Worm (Caenorhabditis elegans) whole organism, early embryonic: ENCODE results near the gene rpb-11.
A peak's percentile ranks its signal among the peaks of the same experiment; 100 is the strongest.

Source experiments
- B0310.2 ChIP-seq: sonication (generic microtip); optimal IDR thresholded peaks from 2 replicates; lab custom pipeline; 2016; ENCODE audit warnings: mild to moderate bottlenecking, missing genetic modification characterization, missing compliant biosample characterization
- F13C5.2 ChIP-seq: sonication (generic microtip); optimal IDR thresholded peaks from 2 replicates; lab custom pipeline; 2017; ENCODE audit warnings: mild to moderate bottlenecking, missing genetic modification characterization, inconsistent platforms, missing compliant biosample characterization
- aly-1 ChIP-seq: sonication (generic microtip); optimal IDR thresholded peaks from 2 replicates; lab custom pipeline; 2016; ENCODE audit warnings: missing genetic modification characterization, missing compliant biosample characterization
- ama-1 ChIP-seq: fragments of 150-350 bp; optimal IDR thresholded peaks from 2 replicates; lab custom pipeline; 2014
- ceh-13 ChIP-seq: fragments of 200-800 bp; sonication (Bioruptor generic); optimal IDR thresholded peaks from 2 replicates; lab custom pipeline; 2018; ENCODE audit warnings: mild to moderate bottlenecking, missing genetic modification characterization, missing compliant biosample characterization
- ceh-36 ChIP-seq: sonication (generic microtip); optimal IDR thresholded peaks from 2 replicates; lab custom pipeline; 2016; ENCODE audit warnings: missing genetic modification characterization, inconsistent platforms, missing compliant biosample characterization
- ets-7 ChIP-seq: sonication (generic microtip); optimal IDR thresholded peaks from 2 replicates; lab custom pipeline; 2016; ENCODE audit warnings: missing genotype, missing genetic modification characterization, missing compliant biosample characterization
- flt-1 ChIP-seq: fragments of 200-800 bp; sonication (Bioruptor generic); IDR thresholded peaks from 2 replicates; pipeline ENCODE4 v1.3.6; 2022; ENCODE audit warnings: missing genetic modification characterization, missing compliant biosample characterization
- hmbx-1 ChIP-seq: sonication (generic microtip); optimal IDR thresholded peaks from 2 replicates; lab custom pipeline; 2016; ENCODE audit warnings: mild to moderate bottlenecking, missing genetic modification characterization, missing compliant biosample characterization
- hmg-4 ChIP-seq: fragments of 200-800 bp; sonication (Bioruptor generic); optimal IDR thresholded peaks from 2 replicates; lab custom pipeline; 2018; ENCODE audit warnings: mild to moderate bottlenecking, missing genetic modification characterization, missing compliant biosample characterization
- hnd-1 ChIP-seq: sonication (generic microtip); optimal IDR thresholded peaks from 2 replicates; lab custom pipeline; 2016; ENCODE audit warnings: missing genetic modification characterization, missing compliant biosample characterization
- pes-1 ChIP-seq: fragments of 200-800 bp; sonication (Bioruptor generic); IDR thresholded peaks from 2 replicates; pipeline ENCODE4 v1.3.6; 2022; ENCODE audit warnings: missing genetic modification reagents, missing genetic modification characterization, missing compliant biosample characterization
- scrt-1 ChIP-seq: fragments of 200-800 bp; sonication (Bioruptor generic); IDR thresholded peaks from 2 replicates; pipeline ENCODE4 v1.3.6; 2022; ENCODE audit warnings: missing genetic modification characterization, missing compliant biosample characterization
- sea-1 ChIP-seq: fragments of 200-800 bp; sonication (Bioruptor generic); conservative IDR thresholded peaks from 2 replicates; pipeline ENCODE4 v1.3.6; 2022; ENCODE audit warnings: missing genetic modification characterization, missing compliant biosample characterization
- tbx-11 ChIP-seq: fragments of 200-800 bp; sonication (Bioruptor generic); IDR thresholded peaks from 2 replicates; pipeline ENCODE4 v1.3.6; 2022; ENCODE audit warnings: missing genetic modification characterization, missing compliant biosample characterization
- tbx-37 ChIP-seq: fragments of 200-800 bp; sonication (Bioruptor generic); conservative IDR thresholded peaks from 2 replicates; pipeline ENCODE4 v1.3.6; 2022; ENCODE audit warnings: missing genetic modification reagents, missing genetic modification characterization, missing compliant biosample characterization
- tra-4 ChIP-seq: sonication (generic microtip); optimal IDR thresholded peaks from 2 replicates; lab custom pipeline; 2017; ENCODE audit warnings: missing genetic modification characterization, missing compliant biosample characterization

rpb-11 gene

ce11 chrII:14052204-14052603 is 7.7 kb upstream of the rpb-11 start, which contains the start of gene daf-5:
TSS of gene daf-5 (minus strand) at chrII:14052304.
- TF ChIP-seq pes-1 (no peak), scrt-1 (GFP tag; lab: Robert Waterston, UW) (no peak), tbx-11 (GFP tag; lab: Robert Waterston, UW) (no peak), flt-1 (GFP tag; lab: Robert Waterston, UW) (no peak)

DNA sequence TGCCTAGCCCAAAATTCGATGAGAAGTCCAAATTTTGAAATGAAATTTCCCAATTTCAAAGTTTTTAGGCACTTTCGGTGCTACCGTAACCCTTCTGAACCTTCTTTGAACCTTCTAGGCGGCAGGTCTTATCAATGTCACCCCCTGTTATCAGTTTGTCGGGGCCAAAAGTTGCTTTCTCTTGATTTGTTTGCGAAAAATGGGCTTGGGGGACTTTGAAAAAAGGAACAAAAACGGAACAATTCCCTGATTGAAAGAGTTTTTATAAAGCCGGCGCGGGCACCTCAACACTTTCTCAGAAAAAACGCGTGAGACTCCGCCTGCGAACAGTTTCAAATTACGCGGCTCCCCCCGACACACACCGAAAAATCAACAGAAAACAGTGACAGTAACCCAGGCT is 6.7 kb upstream of the rpb-11 start:
- TF ChIP-seq tbx-37 (no peak), scrt-1 (GFP tag; lab: Robert Waterston, UW) (no peak), hmbx-1 (tag; lab: Kevin White, UChicago) (no peak), sea-1 (GFP tag; lab: Robert Waterston, UW) (no peak), tbx-11 (GFP tag; lab: Robert Waterston, UW) (no peak), hmg-4 (GFP tag; lab: Kevin White, UChicago) (no peak)

ce11 chrII:14055717-14056116 is 4.2 kb upstream of the rpb-11 start:
- no peak for TF ChIP-seq ceh-36
- no peak for TF ChIP-seq tbx-11 (GFP tag; lab: Robert Waterston, UW)
- TF ChIP-seq flt-1 (GFP tag; lab: Robert Waterston, UW), result no peak
- TF ChIP-seq hmbx-1 (tag; lab: Kevin White, UChicago), result no peak
- no peak for TF ChIP-seq tra-4 (tag; lab: Kevin White, UChicago)
- TF ChIP-seq sea-1 (GFP tag; lab: Robert Waterston, UW), result no peak
- no peak for TF ChIP-seq F13C5.2 (tag; lab: Kevin White, UChicago)
- no peak for TF ChIP-seq aly-1 (tag; lab: Kevin White, UChicago)
- no peak for TF ChIP-seq B0310.2 (tag; lab: Kevin White, UChicago)

ce11 chrII:14060439-14060838 is 554 bp downstream of the rpb-11 start, which contains the start of gene W01G7.4:
TSS of gene W01G7.4 (plus strand) at chrII:14060739.
- TF ChIP-seq tbx-37 (no peak), sea-1 (GFP tag; lab: Robert Waterston, UW) (no peak), ceh-13 (GFP tag; lab: Kevin White, UChicago) (no peak), tra-4 (tag; lab: Kevin White, UChicago) (no peak), ets-7 (tag; lab: Kevin White, UChicago) (no peak), hmg-4 (GFP tag; lab: Kevin White, UChicago) (no peak), pes-1 (no peak), tbx-11 (GFP tag; lab: Robert Waterston, UW) (no peak), hmbx-1 (tag; lab: Kevin White, UChicago) (no peak), hnd-1 (tag; lab: Kevin White, UChicago) (no peak), ceh-36 (no peak)

ce11 chrII:14060885-14061284 is 1.0 kb downstream of the rpb-11 start:
- TF ChIP-seq scrt-1 (GFP tag; lab: Robert Waterston, UW) (no peak), pes-1 (0 out of 2 replicates have a peak, but pooled peaks have one; percentile 6)

ce11 chrII:14063044-14063500 is 3.2 kb downstream of the rpb-11 start, which contains the start of gene lem-2:
TSS of gene lem-2 (plus strand) at chrII:14063450.
- TF ChIP-seq B0310.2 (tag; lab: Kevin White, UChicago) (peak; percentile 56), hmbx-1 (tag; lab: Kevin White, UChicago) (peak; percentile 60), tra-4 (tag; lab: Kevin White, UChicago) (peak; percentile 85), aly-1 (tag; lab: Kevin White, UChicago) (no peak), sea-1 (GFP tag; lab: Robert Waterston, UW) (no peak), hmg-4 (GFP tag; lab: Kevin White, UChicago) (peak; percentile 6), ceh-36 (no peak), ama-1 (lab: Kevin White, UChicago) (no peak), scrt-1 (GFP tag; lab: Robert Waterston, UW) (0 out of 2 replicates have a peak, but pooled peaks have one; percentile 13), ceh-13 (GFP tag; lab: Kevin White, UChicago) (peak; percentile 50), pes-1 (no peak; the same call in 1 of the 2 replicates), flt-1 (GFP tag; lab: Robert Waterston, UW) (peak; percentile 48; the same call in 1 of the 2 replicates), tbx-37 (no peak), ets-7 (tag; lab: Kevin White, UChicago) (peak; percentile 53), F13C5.2 (tag; lab: Kevin White, UChicago) (peak; percentile 78), tbx-11 (GFP tag; lab: Robert Waterston, UW) (no peak), hnd-1 (tag; lab: Kevin White, UChicago) (peak; percentile 38)

DNA sequence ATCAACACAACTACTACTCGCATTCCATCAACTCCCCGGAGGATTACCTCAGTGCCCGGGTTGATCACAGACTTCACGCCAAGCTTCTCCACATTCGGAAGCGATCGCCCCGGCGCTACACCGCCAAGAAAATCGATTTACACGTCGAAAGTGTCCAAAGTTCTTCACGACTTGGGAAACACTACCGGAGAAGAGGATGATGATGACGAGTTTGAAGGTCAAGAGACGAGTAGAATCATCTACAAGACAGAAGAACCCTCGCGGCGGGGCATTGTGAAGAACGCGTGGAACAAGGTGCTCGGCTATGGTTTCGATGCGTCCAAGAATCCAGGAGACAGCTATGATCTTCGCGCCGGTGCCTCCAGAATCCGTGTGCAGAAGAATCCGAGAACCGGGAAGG is 4.2 kb downstream of the rpb-11 start:
- TF ChIP-seq hmg-4 (GFP tag; lab: Kevin White, UChicago) (no peak), tbx-11 (GFP tag; lab: Robert Waterston, UW) (no peak), hmbx-1 (tag; lab: Kevin White, UChicago) (no peak), ceh-36 (no peak), scrt-1 (GFP tag; lab: Robert Waterston, UW) (no peak), tbx-37 (no peak), pes-1 (no peak), tra-4 (tag; lab: Kevin White, UChicago) (no peak)

ce11 chrII:14065486-14065885 is 5.6 kb downstream of the rpb-11 start:
- TF ChIP-seq ceh-13 (GFP tag; lab: Kevin White, UChicago) (no peak), tra-4 (tag; lab: Kevin White, UChicago) (no peak), hmg-4 (GFP tag; lab: Kevin White, UChicago) (no peak), flt-1 (GFP tag; lab: Robert Waterston, UW) (no peak), pes-1 (no peak), B0310.2 (tag; lab: Kevin White, UChicago) (no peak), scrt-1 (GFP tag; lab: Robert Waterston, UW) (no peak), sea-1 (GFP tag; lab: Robert Waterston, UW) (no peak), F13C5.2 (tag; lab: Kevin White, UChicago) (no peak), ama-1 (lab: Kevin White, UChicago) (no peak)
